Worm (Caenorhabditis elegans) whole organism, L3 larva: ENCODE data around the gene tmem-138.
A peak's percentile ranks its signal among the peaks of the same experiment; 100 is the strongest.

ENCODE experiments used
- R02D3.7 ChIP-seq: fragments of 150-350 bp; optimal IDR thresholded peaks from 2 replicates; lab custom pipeline; 2014; ENCODE audit warnings: missing biosample characterization, missing genetic modification characterization
- ama-1 ChIP-seq: fragments of 150-350 bp; optimal IDR thresholded peaks from 2 replicates; lab custom pipeline; 2018
- ceh-28 ChIP-seq: fragments of 150-350 bp; optimal IDR thresholded peaks from 2 replicates; lab custom pipeline; 2014; ENCODE audit warnings: missing biosample characterization, missing genetic modification reagents, missing genetic modification characterization
- egl-5 ChIP-seq: fragments of 150-350 bp; optimal IDR thresholded peaks from 2 replicates; lab custom pipeline; 2017; ENCODE audit warnings: missing biosample characterization, missing genetic modification reagents, missing genetic modification characterization, inconsistent platforms
- elt-2 ChIP-seq: sonication (generic microtip); optimal IDR thresholded peaks from 2 replicates; lab custom pipeline; 2016; ENCODE audit warnings: missing genetic modification reagents, mild to moderate bottlenecking, missing genetic modification characterization, missing compliant biosample characterization
- eor-1 ChIP-seq, 2 experiments: fragments of 150-350 bp; optimal IDR thresholded peaks; 2 replicates each; lab custom pipeline; 2014 to 2018; ENCODE audit warnings: missing biosample characterization in 2 of 2, missing genetic modification characterization in 2 of 2
- fkh-10 ChIP-seq: sonication (generic microtip); optimal IDR thresholded peaks from 2 replicates; lab custom pipeline; 2017; ENCODE audit warnings: missing biosample characterization, missing genetic modification reagents, missing genetic modification characterization
- fkh-2 ChIP-seq: fragments of 150-350 bp; optimal IDR thresholded peaks from 2 replicates; lab custom pipeline; 2014; ENCODE audit warnings: missing biosample characterization, missing genetic modification reagents, missing genetic modification characterization
- hmg-11 ChIP-seq: sonication (generic microtip); optimal IDR thresholded peaks from 2 replicates; lab custom pipeline; 2016; ENCODE audit warnings: missing genetic modification characterization, missing compliant biosample characterization
- jun-1 ChIP-seq: fragments of 150-350 bp; optimal IDR thresholded peaks from 2 replicates; lab custom pipeline; 2014; ENCODE audit warnings: missing biosample characterization, missing genetic modification reagents, missing genetic modification characterization
- lin-15B ChIP-seq: fragments of 150-350 bp; optimal IDR thresholded peaks from 2 replicates; lab custom pipeline; 2014; ENCODE audit warnings: missing biosample characterization, missing genetic modification characterization
- lin-39 ChIP-seq: fragments of 150-350 bp; optimal IDR thresholded peaks from 2 replicates; lab custom pipeline; 2018; ENCODE audit warnings: missing biosample characterization, missing genetic modification reagents, missing genetic modification characterization
- lsy-12 ChIP-seq: sonication (generic microtip); optimal IDR thresholded peaks from 2 replicates; lab custom pipeline; 2016; ENCODE audit warnings: mild to moderate bottlenecking, missing genetic modification characterization, missing compliant biosample characterization
- mdl-1 ChIP-seq: fragments of 150-350 bp; optimal IDR thresholded peaks from 2 replicates; lab custom pipeline; 2014; ENCODE audit warnings: missing biosample characterization, missing genetic modification characterization
- mml-1 ChIP-seq: fragments of 150-350 bp; sonication (generic microtip); optimal IDR thresholded peaks from 3 replicates; lab custom pipeline; 2014; ENCODE audit warnings: missing biosample characterization, missing genetic modification characterization
- nfya-1 ChIP-seq: sonication (generic microtip); optimal IDR thresholded peaks from 2 replicates; lab custom pipeline; 2017; ENCODE audit warnings: missing genetic modification characterization, mild to moderate bottlenecking, missing compliant biosample characterization, antibody characterized with exemption, moderate library complexity; ENCODE audit not compliant: insufficient read depth
- nhr-11 ChIP-seq: fragments of 150-350 bp; optimal IDR thresholded peaks from 2 replicates; lab custom pipeline; 2014; ENCODE audit warnings: missing biosample characterization, missing genetic modification characterization
- nhr-12 ChIP-seq: fragments of 150-350 bp; optimal IDR thresholded peaks from 2 replicates; lab custom pipeline; 2014; ENCODE audit warnings: missing biosample characterization, missing genetic modification characterization
- nhr-237 ChIP-seq: fragments of 150-350 bp; optimal IDR thresholded peaks from 2 replicates; lab custom pipeline; 2014; ENCODE audit warnings: missing biosample characterization, missing genetic modification characterization
- nhr-25 ChIP-seq: sonication (generic microtip); optimal IDR thresholded peaks from 2 replicates; lab custom pipeline; 2017; ENCODE audit warnings: missing biosample characterization, missing genetic modification characterization
- nhr-28 ChIP-seq: fragments of 150-350 bp; optimal IDR thresholded peaks from 2 replicates; lab custom pipeline; 2014; ENCODE audit warnings: missing biosample characterization, missing genetic modification characterization
- nhr-43 ChIP-seq: sonication (generic microtip); optimal IDR thresholded peaks from 2 replicates; lab custom pipeline; 2016; ENCODE audit warnings: mild to moderate bottlenecking, missing genetic modification characterization, missing compliant biosample characterization; ENCODE audit not compliant: poor library complexity, severe bottlenecking
- pha-4 ChIP-seq: fragments of 150-350 bp; optimal IDR thresholded peaks from 2 replicates; lab custom pipeline; 2014; ENCODE audit warnings: missing biosample characterization, missing genetic modification reagents, missing genetic modification characterization
- pqm-1 ChIP-seq: fragments of 150-350 bp; optimal IDR thresholded peaks from 2 replicates; lab custom pipeline; 2017; ENCODE audit warnings: missing biosample characterization, missing genetic modification characterization, inconsistent platforms
- sea-2 ChIP-seq: fragments of 150-350 bp; sonication (generic microtip); optimal IDR thresholded peaks from 4 replicates; lab custom pipeline; 2014; ENCODE audit warnings: missing biosample characterization, missing genetic modification reagents, missing genetic modification characterization
- skn-1 ChIP-seq: fragments of 150-350 bp; optimal IDR thresholded peaks from 2 replicates; lab custom pipeline; 2014; ENCODE audit warnings: missing biosample characterization, missing genetic modification characterization
- snpc-4 ChIP-seq: fragments of 150-350 bp; optimal IDR thresholded peaks from 2 replicates; lab custom pipeline; 2014; ENCODE audit warnings: missing biosample characterization, missing genetic modification characterization
- tbx-2 ChIP-seq: sonication (generic microtip); optimal IDR thresholded peaks from 2 replicates; lab custom pipeline; 2016; ENCODE audit warnings: mild to moderate bottlenecking, missing genetic modification characterization, missing compliant biosample characterization
- unc-39 ChIP-seq: sonication (generic microtip); optimal IDR thresholded peaks from 4 replicates; lab custom pipeline; 2017; ENCODE audit warnings: missing biosample characterization, missing genetic modification characterization
- unc-62 ChIP-seq: fragments of 150-350 bp; sonication (generic microtip); optimal IDR thresholded peaks from 4 replicates; lab custom pipeline; 2014; ENCODE audit warnings: missing biosample characterization, missing genetic modification reagents, missing genetic modification characterization
- zag-1 ChIP-seq: fragments of 150-350 bp; optimal IDR thresholded peaks from 2 replicates; lab custom pipeline; 2014; ENCODE audit warnings: missing biosample characterization, missing genetic modification characterization
- ztf-4 ChIP-seq: fragments of 150-350 bp; optimal IDR thresholded peaks from 2 replicates; lab custom pipeline; 2014; ENCODE audit warnings: missing biosample characterization, missing genetic modification characterization

Gene tmem-138

ce11 chrII:8124867-8125266 lies 32.3 kb upstream of the tmem-138 start, which contains the start of gene ire-1 (continued):
- no peak for TF ChIP-seq jun-1 (tag; lab: Kevin White, UChicago)
- TF ChIP-seq nhr-43 (tag; lab: Kevin White, UChicago): peak; percentile 46
- TF ChIP-seq hmg-11 (tag; lab: Kevin White, UChicago): peak; percentile 68
- peak; percentile 93 for TF ChIP-seq pha-4
- peak; percentile 96 for TF ChIP-seq nfya-1 (tag; lab: Kevin White, UChicago)
- TF ChIP-seq sea-2 (GFP tag; lab: Kevin White, UChicago): no peak
- no peak for TF ChIP-seq mml-1 (tag; lab: Kevin White, UChicago)

- peak; percentile 54 for TF ChIP-seq pha-4
- no peak for TF ChIP-seq nhr-11 (tag; lab: Kevin White, UChicago)
- no peak for TF ChIP-seq unc-62 (GFP tag; lab: Kevin White, UChicago)
- no peak for TF ChIP-seq zag-1
Observed at ce11 chrII:8125439-8125838, 31.7 kb upstream of the tmem-138 start.

- TF ChIP-seq nhr-11 (tag; lab: Kevin White, UChicago): no peak
- TF ChIP-seq elt-2 (tag; lab: Kevin White, UChicago): peak; percentile 31
- peak; percentile 88 for TF ChIP-seq lin-39
- no peak for TF ChIP-seq nhr-12 (tag; lab: Kevin White, UChicago)
- TF ChIP-seq lin-15B: peak; percentile 20
- peak; percentile 61 for TF ChIP-seq ceh-28 (tag; lab: Kevin White, UChicago)
- peak; percentile 9 for TF ChIP-seq mdl-1 (tag; lab: Kevin White, UChicago)
- TF ChIP-seq unc-39: no peak
- peak; percentile 63 for TF ChIP-seq snpc-4 (tag; lab: Kevin White, UChicago)
- peak; percentile 83 for TF ChIP-seq nfya-1 (tag; lab: Kevin White, UChicago)
- TF ChIP-seq fkh-10 (GFP tag; lab: Kevin White, UChicago): peak; percentile 30
- peak; percentile 31 for TF ChIP-seq unc-62 (GFP tag; lab: Kevin White, UChicago)
- TF ChIP-seq pha-4: peak; percentile 14
- TF ChIP-seq lsy-12 (tag; lab: Kevin White, UChicago): peak; percentile 7
- TF ChIP-seq fkh-2 (tag; lab: Kevin White, UChicago): no peak
- TF ChIP-seq ama-1 (lab: Kevin White, UChicago): peak; percentile 13
- TF ChIP-seq, all 47 proteins: peak for 12
Observed at ce11 chrII:8126132-8126531, 31.0 kb upstream of the tmem-138 start.

ce11 chrII:8126617-8127016 lies 30.5 kb upstream of the tmem-138 start:
- TF ChIP-seq skn-1 (tag; lab: Kevin White, UChicago) (no peak), lsy-12 (tag; lab: Kevin White, UChicago) (no peak), unc-39 (no peak), mdl-1 (tag; lab: Kevin White, UChicago) (no peak), nhr-25 (tag; lab: Kevin White, UChicago) (no peak), elt-2 (tag; lab: Kevin White, UChicago) (no peak), nfya-1 (tag; lab: Kevin White, UChicago) (no peak), pqm-1 (tag; lab: Kevin White, UChicago) (no peak), eor-1 (tag; optimal IDR thresholded peaks at IDR 0.05; lab: Kevin White, UChicago) (no peak), tbx-2 (tag; lab: Kevin White, UChicago) (no peak), nhr-237 (tag; lab: Kevin White, UChicago) (no peak), R02D3.7 (no peak)

ce11 chrII:8127290-8127689 lies 29.8 kb upstream of the tmem-138 start:
- TF ChIP-seq fkh-10 (GFP tag; lab: Kevin White, UChicago) (no peak), pha-4 (peak; percentile 82), skn-1 (tag; lab: Kevin White, UChicago) (no peak), lin-39 (peak; percentile 23), ztf-4 (no peak), nfya-1 (tag; lab: Kevin White, UChicago) (peak; percentile 4), lin-15B (no peak), elt-2 (tag; lab: Kevin White, UChicago) (peak; percentile 93), jun-1 (tag; lab: Kevin White, UChicago) (peak; percentile 65), pqm-1 (tag; lab: Kevin White, UChicago) (peak; percentile 95), nhr-25 (tag; lab: Kevin White, UChicago) (no peak)

- TF ChIP-seq nhr-43 (tag; lab: Kevin White, UChicago): no peak
- no peak for TF ChIP-seq egl-5
- no peak for TF ChIP-seq nhr-237 (tag; lab: Kevin White, UChicago)
- no peak for TF ChIP-seq R02D3.7
- TF ChIP-seq nhr-28 (tag; lab: Kevin White, UChicago): no peak
- TF ChIP-seq skn-1 (tag; lab: Kevin White, UChicago): no peak
- no peak for TF ChIP-seq fkh-2 (tag; lab: Kevin White, UChicago)
Observed at ce11 chrII:8127794-8128193, 29.3 kb upstream of the tmem-138 start.
